Fruit fly (Drosophila melanogaster) whole organism, prepupa: ENCODE measurements around the gene CG31875.

Experiments used
- Blimp-1 ChIP-seq: fragments of 200-800 bp; sonication (Bioruptor generic); optimal IDR thresholded peaks from 3 replicates; lab custom pipeline; 2017; ENCODE audit warnings: missing biosample characterization, missing genetic modification characterization, mild to moderate bottlenecking, moderate library complexity, missing genetic modification reagents
- CG10631 ChIP-seq: fragments of 200-800 bp; sonication (Bioruptor generic); optimal IDR thresholded peaks from 2 replicates; lab custom pipeline; 2016; ENCODE audit warnings: missing biosample characterization, missing genetic modification characterization
- CG10669 ChIP-seq: fragments of 200-800 bp; sonication (Bioruptor generic); optimal IDR thresholded peaks from 3 replicates; lab custom pipeline; 2018; ENCODE audit warnings: missing biosample characterization, mild to moderate bottlenecking, missing genetic modification characterization, moderate library complexity
- CG11294 ChIP-seq: fragments of 200-800 bp; sonication (Bioruptor generic); IDR thresholded peaks from 2 replicates; pipeline ENCODE4 v1.3.6; 2022; ENCODE audit warnings: missing biosample characterization, missing genetic modification characterization
- CG11762 ChIP-seq: fragments of 200-800 bp; sonication (Bioruptor generic); optimal IDR thresholded peaks from 3 replicates; lab custom pipeline; 2016; ENCODE audit warnings: missing biosample characterization, missing genetic modification characterization; ENCODE audit not compliant: insufficient read depth
- CG11902 ChIP-seq: fragments of 200-800 bp; sonication (Bioruptor generic); optimal IDR thresholded peaks from 3 replicates; lab custom pipeline; 2016; ENCODE audit warnings: missing biosample characterization, missing genetic modification characterization
- CG15336 ChIP-seq: fragments of 200-800 bp; sonication (Bioruptor generic); IDR thresholded peaks from 2 replicates; pipeline ENCODE4 v1.3.6; 2022; ENCODE audit warnings: missing biosample characterization, missing genetic modification characterization
- CG1621 ChIP-seq: fragments of 200-800 bp; sonication (Bioruptor generic); optimal IDR thresholded peaks from 3 replicates; lab custom pipeline; 2018; ENCODE audit warnings: missing biosample characterization, mild to moderate bottlenecking, missing genetic modification characterization
- CG3032 ChIP-seq: fragments of 200-800 bp; optimal IDR thresholded peaks from 2 replicates; lab custom pipeline; 2019; ENCODE audit warnings: missing biosample characterization, mild to moderate bottlenecking, missing genetic modification characterization, moderate library complexity
- CG31627 ChIP-seq: fragments of 200-800 bp; sonication (Bioruptor generic); optimal IDR thresholded peaks from 3 replicates; lab custom pipeline; 2016; ENCODE audit warnings: missing biosample characterization, missing genetic modification characterization
- CG32006 ChIP-seq: fragments of 200-800 bp; sonication (Bioruptor generic); optimal IDR thresholded peaks from 3 replicates; lab custom pipeline; 2017; ENCODE audit warnings: missing biosample characterization, mild to moderate bottlenecking, missing genetic modification characterization
- CG4318 ChIP-seq: fragments of 200-800 bp; sonication (Bioruptor generic); optimal IDR thresholded peaks from 3 replicates; lab custom pipeline; 2017; ENCODE audit warnings: missing biosample characterization, mild to moderate bottlenecking, missing genetic modification characterization
- CG6163 ChIP-seq: fragments of 200-800 bp; sonication (Bioruptor generic); IDR thresholded peaks from 3 replicates; pipeline ENCODE4 v1.3.6; 2022; ENCODE audit warnings: missing biosample characterization, missing genetic modification characterization
- CG6792 ChIP-seq: fragments of 200-800 bp; sonication (Bioruptor generic); optimal IDR thresholded peaks from 3 replicates; lab custom pipeline; 2016; ENCODE audit warnings: missing biosample characterization, missing genetic modification characterization
- CG6808 ChIP-seq: fragments of 200-800 bp; sonication (Bioruptor generic); optimal IDR thresholded peaks from 3 replicates; lab custom pipeline; 2017; ENCODE audit warnings: missing biosample characterization, missing genetic modification characterization, mild to moderate bottlenecking, moderate library complexity, missing genetic modification reagents
- CG6854 ChIP-seq: fragments of 200-800 bp; sonication (Bioruptor generic); optimal IDR thresholded peaks from 2 replicates; lab custom pipeline; 2017; ENCODE audit warnings: missing biosample characterization, mild to moderate bottlenecking, missing genetic modification characterization
- CG7368 ChIP-seq: fragments of 200-800 bp; sonication (Bioruptor generic); optimal IDR thresholded peaks from 3 replicates; lab custom pipeline; 2016; ENCODE audit warnings: missing biosample characterization, missing genetic modification characterization
- CG8119 ChIP-seq: fragments of 200-800 bp; sonication (Bioruptor generic); IDR thresholded peaks from 3 replicates; pipeline ENCODE4 v1.3.6; 2022; ENCODE audit warnings: missing biosample characterization, missing genetic modification characterization
- CG8319 ChIP-seq: fragments of 200-800 bp; sonication (Bioruptor generic); optimal IDR thresholded peaks from 3 replicates; lab custom pipeline; 2016; ENCODE audit warnings: missing biosample characterization, missing genetic modification characterization
- CG8632 ChIP-seq: fragments of 200-800 bp; sonication (Bioruptor generic); optimal IDR thresholded peaks from 3 replicates; lab custom pipeline; 2016; ENCODE audit warnings: missing biosample characterization, missing genetic modification characterization
- CG9139 ChIP-seq: fragments of 200-800 bp; sonication (Bioruptor generic); optimal IDR thresholded peaks from 3 replicates; lab custom pipeline; 2017; ENCODE audit warnings: missing biosample characterization, mild to moderate bottlenecking, missing genetic modification characterization
- Eip75B ChIP-seq: fragments of 200-800 bp; sonication (Bioruptor generic); optimal IDR thresholded peaks from 3 replicates; lab custom pipeline; 2016; ENCODE audit warnings: missing biosample characterization, missing genetic modification characterization
- Eip78C ChIP-seq: fragments of 200-800 bp; sonication (Bioruptor generic); peaks from one replicate; lab custom pipeline; 2016; ENCODE audit warnings: missing biosample characterization, missing genetic modification characterization
- Eip93F ChIP-seq: fragments of 200-800 bp; sonication (Bioruptor generic); optimal IDR thresholded peaks from 2 replicates; lab custom pipeline; 2016; ENCODE audit warnings: missing biosample characterization, mild to moderate bottlenecking, missing genetic modification characterization
- Ets21C ChIP-seq: fragments of 200-800 bp; sonication (Bioruptor generic); optimal IDR thresholded peaks from 3 replicates; lab custom pipeline; 2016; ENCODE audit warnings: missing biosample characterization, missing genetic modification characterization
- Ets96B ChIP-seq: fragments of 200-800 bp; optimal IDR thresholded peaks from 2 replicates; lab custom pipeline; 2019; ENCODE audit warnings: missing biosample characterization, mild to moderate bottlenecking, missing genetic modification characterization, moderate library complexity
- Gug ChIP-seq: fragments of 200-800 bp; sonication (Bioruptor generic); IDR thresholded peaks from 2 replicates; pipeline ENCODE4 v1.3.6; 2022; ENCODE audit warnings: missing biosample characterization, missing genetic modification characterization
- Hr38 ChIP-seq: sonication (Bioruptor generic); optimal IDR thresholded peaks from 2 replicates; lab custom pipeline; 2016; ENCODE audit warnings: missing biosample characterization, missing genetic modification characterization
- Hr39 ChIP-seq: fragments of 200-800 bp; sonication (Bioruptor generic); optimal IDR thresholded peaks from 2 replicates; lab custom pipeline; 2016; ENCODE audit warnings: missing biosample characterization, missing genetic modification characterization
- Hr4 ChIP-seq: fragments of 200-800 bp; sonication (Bioruptor generic); optimal IDR thresholded peaks from 3 replicates; lab custom pipeline; 2016; ENCODE audit warnings: missing biosample characterization, missing genetic modification characterization
- Met ChIP-seq: fragments of 200-800 bp; sonication (Bioruptor generic); optimal IDR thresholded peaks from 3 replicates; lab custom pipeline; 2016; ENCODE audit warnings: missing biosample characterization, missing genetic modification characterization
- Smox ChIP-seq: fragments of 200-800 bp; sonication (Bioruptor generic); optimal IDR thresholded peaks from 3 replicates; lab custom pipeline; 2016; ENCODE audit warnings: missing biosample characterization, missing genetic modification characterization
- Sox102F ChIP-seq: fragments of 200-800 bp; sonication (Bioruptor generic); optimal IDR thresholded peaks from 2 replicates; lab custom pipeline; 2016; ENCODE audit warnings: missing biosample characterization, mild to moderate bottlenecking, missing genetic modification characterization
- Sox14 ChIP-seq: fragments of 200-800 bp; sonication (Bioruptor generic); optimal IDR thresholded peaks from 3 replicates; lab custom pipeline; 2016; ENCODE audit warnings: missing biosample characterization, missing genetic modification characterization
- Sox15 ChIP-seq: fragments of 200-800 bp; sonication (Bioruptor generic); optimal IDR thresholded peaks from 3 replicates; lab custom pipeline; 2016; ENCODE audit warnings: missing biosample characterization, missing genetic modification characterization
- achi ChIP-seq: fragments of 200-800 bp; sonication (Bioruptor generic); optimal IDR thresholded peaks from 3 replicates; lab custom pipeline; 2016; ENCODE audit warnings: missing biosample characterization, missing genetic modification characterization
- acj6 ChIP-seq: fragments of 200-800 bp; sonication (Bioruptor generic); optimal IDR thresholded peaks from 3 replicates; lab custom pipeline; 2016; ENCODE audit warnings: missing biosample characterization, missing genetic modification characterization
- cyc ChIP-seq: fragments of 200-800 bp; sonication (Bioruptor generic); optimal IDR thresholded peaks from 3 replicates; lab custom pipeline; 2016; ENCODE audit warnings: missing biosample characterization, missing genetic modification characterization
- dac ChIP-seq: fragments of 200-800 bp; sonication (Bioruptor generic); optimal IDR thresholded peaks from 2 replicates; lab custom pipeline; 2017; ENCODE audit warnings: missing biosample characterization, mild to moderate bottlenecking, missing genetic modification characterization
- fd85E ChIP-seq: fragments of 200-800 bp; sonication (Bioruptor generic); optimal IDR thresholded peaks from 3 replicates; lab custom pipeline; 2016; ENCODE audit warnings: missing biosample characterization, missing genetic modification characterization
- fkh ChIP-seq: fragments of 200-800 bp; sonication (Bioruptor generic); optimal IDR thresholded peaks from 3 replicates; lab custom pipeline; 2017; ENCODE audit warnings: missing biosample characterization, mild to moderate bottlenecking, missing genetic modification characterization, moderate library complexity
- lz ChIP-seq: fragments of 200-800 bp; sonication (Bioruptor generic); optimal IDR thresholded peaks from 3 replicates; lab custom pipeline; 2016; ENCODE audit warnings: missing biosample characterization, missing genetic modification characterization
- net ChIP-seq: fragments of 200-800 bp; sonication (Bioruptor generic); optimal IDR thresholded peaks from 3 replicates; lab custom pipeline; 2016; ENCODE audit warnings: missing biosample characterization, missing genetic modification characterization
- pdm3 ChIP-seq: fragments of 200-800 bp; sonication (Bioruptor generic); optimal IDR thresholded peaks from 3 replicates; lab custom pipeline; 2016; ENCODE audit warnings: missing biosample characterization, missing genetic modification characterization
- spab ChIP-seq: fragments of 200-800 bp; sonication (Bioruptor generic); optimal IDR thresholded peaks from 2 replicates; lab custom pipeline; 2017; ENCODE audit warnings: missing biosample characterization, mild to moderate bottlenecking, missing genetic modification characterization, missing genetic modification reagents
- ss ChIP-seq, 2 experiments: fragments of 200-800 bp; sonication (Bioruptor generic); optimal IDR thresholded peaks; 2 replicates in 1 of 2; 3 replicates in 1 of 2; lab custom pipeline; 2017 to 2018; ENCODE audit warnings: mild to moderate bottlenecking in 2 of 2, missing biosample characterization in 2 of 2, missing genetic modification characterization in 2 of 2, moderate library complexity in 1 of 2
- topi ChIP-seq: fragments of 200-800 bp; sonication (Bioruptor generic); optimal IDR thresholded peaks from 3 replicates; lab custom pipeline; 2016; ENCODE audit warnings: missing biosample characterization, missing genetic modification characterization
- vri ChIP-seq: fragments of 200-800 bp; sonication (Bioruptor generic); optimal IDR thresholded peaks from 3 replicates; lab custom pipeline; 2016; ENCODE audit warnings: missing biosample characterization, mild to moderate bottlenecking, missing genetic modification characterization

CG31875 gene

dm6 chr2L:9982516-9982915 is 20.0 kb downstream of the CG31875 start (continued):
- TF ChIP-seq Eip93F (GFP tag; lab: Kevin White, UChicago) (peak; percentile 44), CG10669 (GFP tag; lab: Kevin White, UChicago) (peak; percentile 65), net (GFP tag; lab: Kevin White, UChicago) (peak; percentile 70), CG31627 (GFP tag; lab: Kevin White, UChicago) (peak; percentile 58), Eip75B (peak; percentile 69), achi (GFP tag; lab: Kevin White, UChicago) (peak; percentile 71), CG6854 (peak; percentile 56), CG32006 (GFP tag; lab: Kevin White, UChicago) (peak; percentile 5), Hr4 (GFP tag; lab: Kevin White, UChicago) (no peak), topi (GFP tag; lab: Kevin White, UChicago) (peak; percentile 87), CG11902 (GFP tag; lab: Kevin White, UChicago) (peak; percentile 54), CG10631 (GFP tag; lab: Kevin White, UChicago) (peak; percentile 65), fkh (GFP tag; lab: Kevin White, UChicago) (no peak), acj6 (GFP tag; lab: Kevin White, UChicago) (peak; percentile 84), CG4318 (GFP tag; lab: Kevin White, UChicago) (no peak), lz (peak; percentile 77), CG8319 (peak; percentile 68), Ets21C (GFP tag; lab: Kevin White, UChicago) (peak; percentile 45), CG11762 (GFP tag; lab: Kevin White, UChicago) (peak; percentile 42), Sox102F (peak; percentile 68), CG7368 (peak; percentile 63)

- TF ChIP-seq Eip78C (GFP tag; lab: Kevin White, UChicago), result peak; percentile 88
- no peak for TF ChIP-seq Sox15 (GFP tag; lab: Kevin White, UChicago)
- TF ChIP-seq Eip93F (GFP tag; lab: Kevin White, UChicago), result no peak
- TF ChIP-seq CG8319, result no peak
- peak; percentile 38 for TF ChIP-seq CG10669 (GFP tag; lab: Kevin White, UChicago)
- no peak for TF ChIP-seq vri
- TF ChIP-seq CG6808 (GFP tag; lab: Kevin White, UChicago), result peak; percentile 26
- TF ChIP-seq Hr38 (GFP tag; lab: Kevin White, UChicago), result no peak
- peak; percentile 5 for TF ChIP-seq CG6792 (GFP tag; lab: Kevin White, UChicago)
- peak; percentile 7 for TF ChIP-seq Hr4 (GFP tag; lab: Kevin White, UChicago)
- no peak for TF ChIP-seq fd85E (GFP tag; lab: Kevin White, UChicago)
- no peak for TF ChIP-seq CG8119
- TF ChIP-seq CG15336 (GFP tag; lab: Robert Waterston, UW), result no peak
- TF ChIP-seq CG6163 (GFP tag; lab: Robert Waterston, UW), result no peak
- peak; percentile 18 for TF ChIP-seq CG10631 (GFP tag; lab: Kevin White, UChicago)
- TF ChIP-seq pdm3 (GFP tag; lab: Kevin White, UChicago), result peak; percentile 5
- no peak for TF ChIP-seq fkh (GFP tag; lab: Kevin White, UChicago)
- peak; percentile 53 for TF ChIP-seq Sox102F
- TF ChIP-seq CG6854, result no peak
- peak; percentile 24 for TF ChIP-seq spab (GFP tag; lab: Kevin White, UChicago)
- TF ChIP-seq CG1621 (tag; lab: Kevin White, UChicago), result no peak
- no peak for TF ChIP-seq CG9139
- TF ChIP-seq cyc (GFP tag; lab: Kevin White, UChicago), result peak; percentile 30
- TF ChIP-seq lz, result peak; percentile 34
- peak; percentile 16 for TF ChIP-seq Sox14 (GFP tag; lab: Kevin White, UChicago)
- peak; percentile 58 for TF ChIP-seq Met (GFP tag; lab: Kevin White, UChicago)
- TF ChIP-seq CG11902 (GFP tag; lab: Kevin White, UChicago), result no peak
- peak; percentile 63 for TF ChIP-seq CG3032
- no peak for TF ChIP-seq CG32006 (GFP tag; lab: Kevin White, UChicago)
- TF ChIP-seq CG4318 (GFP tag; lab: Kevin White, UChicago), result no peak
- peak; percentile 26 for TF ChIP-seq CG31627 (GFP tag; lab: Kevin White, UChicago)
- peak; percentile 54 to 56 for TF ChIP-seq ss (GFP tag; optimal IDR thresholded peaks at IDR 0.05; lab: Kevin White, UChicago)
- TF ChIP-seq Eip75B, result peak; percentile 45
- TF ChIP-seq net (GFP tag; lab: Kevin White, UChicago), result peak; percentile 37
- TF ChIP-seq Ets96B (tag; lab: Kevin White, UChicago), result peak; percentile 67
- no peak for TF ChIP-seq Blimp-1
- peak; percentile 35 for TF ChIP-seq Hr39 (GFP tag; lab: Kevin White, UChicago)
- TF ChIP-seq CG8632 (GFP tag; lab: Kevin White, UChicago), result peak; percentile 38
- no peak for TF ChIP-seq Gug (GFP tag; lab: Robert Waterston, UW)
- TF ChIP-seq CG7368, result no peak
- no peak for TF ChIP-seq dac (GFP tag; lab: Kevin White, UChicago)
- peak; percentile 41 for TF ChIP-seq Smox (GFP tag; lab: Kevin White, UChicago)
- TF ChIP-seq CG11294, result no peak
- TF ChIP-seq Ets21C (GFP tag; lab: Kevin White, UChicago), result no peak
Observed at dm6 chr2L:9981809-9982208, 20.7 kb downstream of the CG31875 start.
